Fruit fly (Drosophila melanogaster): Measurements from ENCODE around the gene tomb.

tomb gene

DNA sequence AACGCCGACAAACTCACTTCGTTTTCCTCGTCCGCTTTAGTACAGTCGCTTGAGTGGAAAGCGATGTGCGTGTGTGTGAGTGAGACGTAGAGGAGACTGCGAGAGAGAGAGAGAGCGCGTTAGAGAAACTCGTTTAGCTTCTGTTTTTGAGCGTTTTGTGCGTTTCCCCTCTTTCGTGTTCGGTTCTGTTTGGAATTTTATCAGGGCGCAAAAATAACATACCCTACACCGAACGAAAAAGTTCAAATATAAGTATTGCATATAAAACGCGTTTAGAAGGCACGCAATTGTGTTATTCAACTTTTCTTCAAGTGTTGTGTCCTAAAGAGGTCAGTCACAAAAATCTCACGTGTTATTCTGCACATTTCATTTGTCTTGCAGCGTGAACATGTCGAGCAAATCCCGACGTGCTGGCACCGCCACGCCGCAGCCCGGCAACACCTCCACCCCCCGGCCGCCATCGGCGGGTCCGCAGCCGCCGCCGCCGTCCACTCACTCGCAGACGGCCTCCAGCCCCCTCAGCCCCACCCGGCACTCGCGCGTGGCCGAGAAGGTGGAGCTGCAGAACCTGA is 6.5 kb upstream of the tomb start:
- TF ChIP-seq CG15710 (tag; optimal IDR thresholded peaks at IDR 0.05) (no peak), CG32121 (GFP tag; IDR thresholded peaks at IDR 0.05) (peak; percentile 82), CG4496 (GFP tag; IDR thresholded peaks at IDR 0.05) (peak; percentile 80), Snoo (tag; optimal IDR thresholded peaks at IDR 0.05) (peak; percentile 8), CG8159 (tag; optimal IDR thresholded peaks at IDR 0.05) (no peak), gl (tag; optimal IDR thresholded peaks at IDR 0.05) (no peak), EcR (GFP tag; optimal IDR thresholded peaks at IDR 0.05) (peak; percentile 58), CG12605 (GFP tag; IDR thresholded peaks at IDR 0.05) (no peak), CG9948 (tag; optimal IDR thresholded peaks at IDR 0.05) (no peak), Pif1A (GFP tag; optimal IDR thresholded peaks at IDR 0.05) (no peak), CG17806 (tag; optimal IDR thresholded peaks at IDR 0.05) (peak; percentile 25), Ets98B (GFP tag; IDR thresholded peaks at IDR 0.05) (peak; percentile 63; the same call in 1 of the 2 replicates), Pif1B (GFP tag; optimal IDR thresholded peaks at IDR 0.05) (no peak), CG14655 (GFP tag; optimal IDR thresholded peaks at IDR 0.05) (no peak), CG34367 (tag; optimal IDR thresholded peaks at IDR 0.05) (no peak), D1 (tag; optimal IDR thresholded peaks at IDR 0.05) (no peak), CG8301 (tag; optimal IDR thresholded peaks at IDR 0.05) (no peak), CG13204 (GFP tag; optimal IDR thresholded peaks at IDR 0.05) (no peak), fd96Ca (GFP tag; IDR thresholded peaks at IDR 0.05) (peak; percentile 70; the same call in 1 of the 3 replicates), rn (GFP tag; IDR thresholded peaks at IDR 0.05) (no peak), CG10348 (GFP tag; IDR thresholded peaks at IDR 0.05) (no peak)

DNA sequence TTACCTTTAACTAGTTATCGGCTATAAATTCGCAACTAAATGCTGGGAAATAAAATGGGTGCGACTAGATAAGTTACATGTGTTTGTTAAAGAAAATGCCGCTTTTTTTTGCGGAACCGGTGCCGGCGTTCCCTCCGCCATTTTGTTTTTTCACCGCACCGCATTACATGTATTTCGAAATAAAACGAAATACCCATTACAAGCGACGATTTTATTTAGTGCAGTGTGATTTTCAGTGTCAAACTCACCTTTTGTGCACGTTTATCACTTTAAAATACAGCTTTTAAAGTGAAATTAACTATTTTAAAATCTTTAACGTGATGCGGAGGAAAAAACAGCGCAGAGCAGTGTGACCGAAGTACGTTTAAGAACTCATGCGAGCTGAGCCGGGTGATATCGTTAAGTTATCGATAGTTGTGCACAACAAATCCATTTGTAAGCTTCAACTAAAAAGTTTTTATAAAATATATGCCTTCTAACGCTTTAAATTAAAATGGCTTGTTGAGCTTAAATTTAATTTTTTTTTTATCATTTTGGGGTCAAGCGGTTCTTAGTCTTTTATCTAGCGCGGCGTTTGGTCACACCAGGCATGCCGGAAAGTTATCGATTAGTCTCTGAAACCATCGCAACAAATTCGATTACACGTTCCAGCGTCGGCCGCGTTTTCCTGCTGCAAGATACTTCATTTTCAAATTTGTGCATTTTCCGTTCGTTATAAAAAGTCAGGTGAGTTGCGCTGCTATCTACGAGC is 5.6 kb upstream of the tomb start, which contains the start of the genes Hel25E and Lam:
Gene Hel25E (minus strand): TSS at position 380 of the 751 bp plus-strand sequence.
Gene Lam (plus strand): TSS at position 546 of the 751 bp plus-strand sequence.
- TF ChIP-seq EcR (GFP tag; optimal IDR thresholded peaks at IDR 0.05) = no peak
- no peak for TF ChIP-seq CG13204 (GFP tag; optimal IDR thresholded peaks at IDR 0.05)
- no peak for TF ChIP-seq CG10348 (GFP tag; IDR thresholded peaks at IDR 0.05)
- no peak for TF ChIP-seq CG14655 (GFP tag; optimal IDR thresholded peaks at IDR 0.05)
- no peak for TF ChIP-seq rn (GFP tag; IDR thresholded peaks at IDR 0.05)
- no peak for TF ChIP-seq CG4496 (GFP tag; IDR thresholded peaks at IDR 0.05)
- no peak for TF ChIP-seq CG32121 (GFP tag; IDR thresholded peaks at IDR 0.05)
- TF ChIP-seq Ets98B (GFP tag; IDR thresholded peaks at IDR 0.05) = no peak
- TF ChIP-seq CG17806 (tag; optimal IDR thresholded peaks at IDR 0.05) = no peak
- TF ChIP-seq CG15710 (tag; optimal IDR thresholded peaks at IDR 0.05) = no peak
- no peak for TF ChIP-seq D1 (tag; optimal IDR thresholded peaks at IDR 0.05)
- TF ChIP-seq fd96Ca (GFP tag; IDR thresholded peaks at IDR 0.05) = no peak
- no peak for TF ChIP-seq Pif1A (GFP tag; optimal IDR thresholded peaks at IDR 0.05)

DNA sequence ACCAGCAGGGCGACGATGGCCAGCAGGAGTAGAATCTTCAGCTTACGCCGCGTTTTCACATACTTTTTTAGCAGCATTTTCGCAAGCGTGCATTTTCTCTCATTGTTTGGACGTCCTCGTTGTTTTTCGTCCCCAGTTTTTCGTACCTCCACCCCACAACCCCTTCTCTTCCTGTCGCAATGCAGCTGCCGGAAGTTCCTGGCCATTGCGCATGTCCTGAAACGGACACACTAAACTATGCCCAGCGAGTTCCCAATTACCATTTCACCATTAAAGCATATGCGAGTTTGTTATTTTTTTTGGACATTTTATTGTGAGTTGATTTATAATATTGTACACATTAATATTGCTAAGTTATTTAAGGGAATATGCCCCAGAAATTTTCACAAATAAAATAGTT is 2.5 kb upstream of the tomb start, which contains the start of gene CG14015:
Gene CG14015 (minus strand): TSS at position 163 of the 400 bp plus-strand sequence.
- TF ChIP-seq CG34367 (tag; optimal IDR thresholded peaks at IDR 0.05) (no peak), CG8301 (tag; optimal IDR thresholded peaks at IDR 0.05) (no peak), CG15710 (tag; optimal IDR thresholded peaks at IDR 0.05) (no peak), Ets98B (GFP tag; IDR thresholded peaks at IDR 0.05) (no peak), CG13204 (GFP tag; optimal IDR thresholded peaks at IDR 0.05) (no peak)

DNA sequence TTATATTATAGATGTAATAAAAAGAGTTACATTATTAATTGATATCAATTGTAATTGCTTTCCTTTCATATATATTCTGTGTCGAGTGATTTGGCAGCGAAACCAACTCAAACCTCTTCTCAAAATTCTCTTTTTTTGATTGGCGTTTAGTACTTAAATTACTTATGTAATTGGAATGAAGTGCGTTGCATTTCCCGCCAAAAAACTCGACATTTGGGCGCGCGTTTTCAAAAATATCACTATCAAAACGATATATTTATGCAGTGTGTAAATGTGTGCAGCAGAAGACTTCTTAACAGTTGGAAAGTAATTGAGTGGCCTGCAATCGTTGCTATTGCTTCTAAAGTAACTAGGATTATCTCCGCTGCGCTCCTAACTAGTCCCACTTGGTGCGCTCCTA is 505 bp upstream of the tomb start:
- TF ChIP-seq CG32121 (GFP tag; IDR thresholded peaks at IDR 0.05) (no peak), CG8301 (tag; optimal IDR thresholded peaks at IDR 0.05) (no peak), CG13204 (GFP tag; optimal IDR thresholded peaks at IDR 0.05) (no peak), CG12605 (GFP tag; IDR thresholded peaks at IDR 0.05) (no peak), Snoo (tag; optimal IDR thresholded peaks at IDR 0.05) (no peak), CG17806 (tag; optimal IDR thresholded peaks at IDR 0.05) (no peak), Pif1A (GFP tag; optimal IDR thresholded peaks at IDR 0.05) (no peak), CG14655 (GFP tag; optimal IDR thresholded peaks at IDR 0.05) (no peak), CG9948 (tag; optimal IDR thresholded peaks at IDR 0.05) (no peak), EcR (GFP tag; optimal IDR thresholded peaks at IDR 0.05) (no peak), fd96Ca (GFP tag; IDR thresholded peaks at IDR 0.05) (no peak), CG34367 (tag; optimal IDR thresholded peaks at IDR 0.05) (no peak), Pif1B (GFP tag; optimal IDR thresholded peaks at IDR 0.05) (no peak), CG15710 (tag; optimal IDR thresholded peaks at IDR 0.05) (no peak), CG8159 (tag; optimal IDR thresholded peaks at IDR 0.05) (no peak)

dm6 chr2L:5532061-5532460 is 4.5 kb downstream of the tomb start, which contains the start of gene Coq6:
Gene Coq6, minus strand, starts transcription at chr2L:5532223.
- TF ChIP-seq CG4496 (GFP tag; IDR thresholded peaks at IDR 0.05) = 0 out of 3 replicates have a peak, but pooled peaks have one; percentile 35
- TF ChIP-seq Pif1A (GFP tag; optimal IDR thresholded peaks at IDR 0.05) = no peak
- no peak for TF ChIP-seq rn (GFP tag; IDR thresholded peaks at IDR 0.05)

DNA sequence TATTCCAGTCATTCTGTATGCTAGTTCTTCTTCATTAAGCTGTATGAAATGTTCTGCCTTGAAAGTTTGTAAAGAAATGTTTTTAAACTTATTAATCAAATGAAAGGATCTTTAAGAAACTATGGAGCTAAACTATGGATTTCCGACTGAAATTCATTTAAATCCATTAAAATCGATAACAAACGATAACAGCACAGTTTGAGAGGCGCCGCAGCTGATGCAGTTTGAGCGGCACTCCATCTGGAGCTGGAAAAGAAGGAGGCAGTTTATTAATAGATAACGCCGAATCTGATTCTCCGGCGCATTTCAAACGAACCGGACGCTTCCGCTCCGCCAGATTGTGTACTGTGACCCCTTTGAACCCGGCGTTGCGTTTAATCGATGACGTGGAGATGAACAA is 8.7 kb downstream of the tomb start, which contains the start of gene CG31915:
Gene CG31915 (plus strand): TSS at position 263 of the 400 bp plus-strand sequence.
- TF ChIP-seq D1 (tag; optimal IDR thresholded peaks at IDR 0.05) (no peak), CG4496 (GFP tag; IDR thresholded peaks at IDR 0.05) (no peak), CG8159 (tag; optimal IDR thresholded peaks at IDR 0.05) (no peak), CG32121 (GFP tag; IDR thresholded peaks at IDR 0.05) (0 out of 2 replicates have a peak, but pooled peaks have one; percentile 22)
